Worm (Caenorhabditis elegans) whole organism, late embryonic: ENCODE data around the gene T17H7.7.

Experiments
- ama-1 ChIP-seq: fragments of 150-350 bp; optimal IDR thresholded peaks from 2 replicates; lab custom pipeline; 2014
- ceh-14 ChIP-seq: sonication (generic microtip); optimal IDR thresholded peaks from 2 replicates; lab custom pipeline; 2016; ENCODE audit warnings: missing genotype, missing genetic modification characterization, missing compliant biosample characterization
- ceh-19 ChIP-seq: fragments of 200-800 bp; sonication (Bioruptor generic); optimal IDR thresholded peaks from 2 replicates; lab custom pipeline; 2018; ENCODE audit warnings: mild to moderate bottlenecking, missing genetic modification characterization, missing compliant biosample characterization
- che-1 ChIP-seq: sonication (generic microtip); optimal IDR thresholded peaks from 2 replicates; lab custom pipeline; 2016; ENCODE audit warnings: mild to moderate bottlenecking, missing genetic modification characterization, missing compliant biosample characterization
- fkh-10 ChIP-seq: fragments of 150-350 bp; optimal IDR thresholded peaks from 2 replicates; lab custom pipeline; 2014; ENCODE audit warnings: missing biosample characterization, missing genetic modification reagents, missing genetic modification characterization
- hlh-15 ChIP-seq: sonication (generic microtip); optimal IDR thresholded peaks from 2 replicates; lab custom pipeline; 2016; ENCODE audit warnings: missing genetic modification characterization, missing compliant biosample characterization
- lim-6 ChIP-seq: sonication (generic microtip); optimal IDR thresholded peaks from 2 replicates; lab custom pipeline; 2016; ENCODE audit warnings: missing genetic modification characterization, missing compliant biosample characterization
- nfya-1 ChIP-seq: sonication (generic microtip); optimal IDR thresholded peaks from 2 replicates; lab custom pipeline; 2017; ENCODE audit warnings: missing genetic modification characterization, mild to moderate bottlenecking, missing compliant biosample characterization, antibody characterized with exemption, moderate library complexity
- npax-4 ChIP-seq: sonication (generic microtip); optimal IDR thresholded peaks from 2 replicates; lab custom pipeline; 2016; ENCODE audit warnings: missing genetic modification characterization, missing compliant biosample characterization
- pag-3 ChIP-seq: sonication (generic microtip); optimal IDR thresholded peaks from 2 replicates; lab custom pipeline; 2016; ENCODE audit warnings: missing compliant biosample characterization, missing genetic modification characterization, borderline replicate concordance
- pat-9 ChIP-seq: fragments of 200-800 bp; sonication (Bioruptor generic); optimal IDR thresholded peaks from 2 replicates; lab custom pipeline; 2018; ENCODE audit warnings: mild to moderate bottlenecking, missing genetic modification characterization, moderate library complexity, missing compliant biosample characterization
- pqm-1 ChIP-seq: sonication (generic microtip); optimal IDR thresholded peaks from 2 replicates; lab custom pipeline; 2016; ENCODE audit warnings: missing genetic modification characterization, missing compliant biosample characterization
- rnt-1 ChIP-seq: sonication (generic microtip); optimal IDR thresholded peaks from 2 replicates; lab custom pipeline; 2016; ENCODE audit warnings: missing genetic modification characterization, missing compliant biosample characterization
- tbx-2 ChIP-seq: sonication (generic microtip); optimal IDR thresholded peaks from 2 replicates; lab custom pipeline; 2016; ENCODE audit warnings: missing genetic modification characterization, missing compliant biosample characterization

- TF ChIP-seq nfya-1 (tag; lab: Kevin White, UChicago): no peak
- TF ChIP-seq ceh-19 (GFP tag; lab: Kevin White, UChicago): no peak
- no peak for TF ChIP-seq hlh-15 (tag; lab: Kevin White, UChicago)
- no peak for TF ChIP-seq npax-4 (tag; lab: Kevin White, UChicago)
- no peak for TF ChIP-seq tbx-2 (tag; lab: Kevin White, UChicago)
- no peak for TF ChIP-seq pag-3 (tag; lab: Kevin White, UChicago)
- TF ChIP-seq ama-1 (lab: Kevin White, UChicago): no peak
- TF ChIP-seq pqm-1: no peak
- no peak for TF ChIP-seq lim-6
- no peak for TF ChIP-seq che-1 (tag; lab: Kevin White, UChicago)
- no peak for TF ChIP-seq rnt-1 (tag; lab: Kevin White, UChicago)
- no peak for TF ChIP-seq ceh-14 (tag; lab: Kevin White, UChicago)
- no peak for TF ChIP-seq pat-9 (tag; lab: Kevin White, UChicago)
- TF ChIP-seq fkh-10 (GFP tag; lab: Kevin White, UChicago): no peak
These were observed 6.5 kb upstream of the T17H7.7 start for ce11 chrIII:764404-764803.
